Worm (Caenorhabditis elegans) whole organism, L1 larva: ENCODE results near the gene hpo-30.

Source experiments
- F16B12.6 ChIP-seq: fragments of 150-350 bp; optimal IDR thresholded peaks from 2 replicates; lab custom pipeline; 2014; ENCODE audit warnings: missing biosample characterization, missing genetic modification characterization
- alr-1 ChIP-seq: fragments of 200-800 bp; sonication (Bioruptor generic); optimal IDR thresholded peaks from 2 replicates; lab custom pipeline; 2018; ENCODE audit warnings: borderline replicate concordance, mild to moderate bottlenecking, missing genetic modification characterization, missing compliant biosample characterization
- ama-1 ChIP-seq: fragments of 150-350 bp; optimal IDR thresholded peaks from 2 replicates; lab custom pipeline; 2014
- ceh-8 ChIP-seq: fragments of 200-800 bp; sonication (Bioruptor generic); optimal IDR thresholded peaks from 2 replicates; lab custom pipeline; 2018; ENCODE audit warnings: mild to moderate bottlenecking, missing genetic modification characterization, moderate library complexity, missing compliant biosample characterization
- ceh-82 ChIP-seq, 3 experiments: fragments of 150-350 bp in 1 of 3; sonication (generic microtip) in 2 of 3; optimal IDR thresholded peaks; 2 replicates each; lab custom pipeline; 2014 to 2017; ENCODE audit warnings: missing biosample characterization in 3 of 3, missing genetic modification characterization in 3 of 3
- ceh-88 ChIP-seq: fragments of 200-800 bp; sonication (Bioruptor generic); IDR thresholded peaks from 2 replicates; pipeline ENCODE4 v1.3.6; 2022; ENCODE audit warnings: missing genetic modification characterization, missing compliant biosample characterization
- ceh-90 ChIP-seq: sonication (generic microtip); optimal IDR thresholded peaks from 2 replicates; lab custom pipeline; 2016; ENCODE audit warnings: missing genetic modification characterization, missing compliant biosample characterization
- dpl-1 ChIP-seq, 3 experiments: fragments of 150-350 bp in 2 of 3; sonication (generic microtip) in 1 of 3; optimal IDR thresholded peaks; 2 replicates each; lab custom pipeline; 2014 to 2017; ENCODE audit warnings: missing biosample characterization in 3 of 3, missing genetic modification characterization in 3 of 3, missing genetic modification reagents in 3 of 3
- dsc-1 ChIP-seq: sonication (generic microtip); optimal IDR thresholded peaks from 2 replicates; lab custom pipeline; 2016; ENCODE audit warnings: mild to moderate bottlenecking, missing genetic modification characterization, missing compliant biosample characterization
- efl-3 ChIP-seq: fragments of 200-800 bp; sonication (Bioruptor generic); optimal IDR thresholded peaks from 2 replicates; lab custom pipeline; 2018; ENCODE audit warnings: mild to moderate bottlenecking, missing genetic modification characterization, missing compliant biosample characterization
- egl-13 ChIP-seq: sonication (generic microtip); optimal IDR thresholded peaks from 2 replicates; lab custom pipeline; 2016; ENCODE audit warnings: missing genotype, missing genetic modification reagents, missing genetic modification characterization, missing compliant biosample characterization
- egl-27 ChIP-seq, 2 experiments: fragments of 150-350 bp in 1 of 2; sonication (generic microtip); optimal IDR thresholded peaks; 3 replicates each; lab custom pipeline; 2017 to 2018; ENCODE audit warnings: missing biosample characterization in 2 of 2, missing genetic modification characterization in 2 of 2, missing genetic modification reagents in 2 of 2
- elt-2 ChIP-seq: sonication (generic microtip); optimal IDR thresholded peaks from 2 replicates; lab custom pipeline; 2016; ENCODE audit warnings: missing genetic modification characterization, mild to moderate bottlenecking, inconsistent platforms, missing compliant biosample characterization, missing genetic modification reagents
- fkh-10 ChIP-seq: sonication (generic microtip); optimal IDR thresholded peaks from 2 replicates; lab custom pipeline; 2017; ENCODE audit warnings: missing biosample characterization, missing genetic modification reagents, missing genetic modification characterization
- fkh-8 ChIP-seq: sonication (generic microtip); optimal IDR thresholded peaks from 2 replicates; lab custom pipeline; 2016; ENCODE audit warnings: mild to moderate bottlenecking, missing genetic modification characterization, missing compliant biosample characterization
- fos-1 ChIP-seq: fragments of 150-350 bp; optimal IDR thresholded peaks from 2 replicates; lab custom pipeline; 2014; ENCODE audit warnings: missing biosample characterization, missing genetic modification characterization
- grh-1 ChIP-seq: fragments of 200-800 bp; sonication (Bioruptor generic); IDR thresholded peaks from 2 replicates; pipeline ENCODE4 v1.3.6; 2022; ENCODE audit warnings: missing genetic modification reagents, missing genetic modification characterization, missing compliant biosample characterization
- isw-1 ChIP-seq: fragments of 200-800 bp; sonication (Bioruptor generic); IDR thresholded peaks from 2 replicates; pipeline ENCODE4 v1.3.6; 2022; ENCODE audit warnings: missing genetic modification characterization, missing compliant biosample characterization
- jun-1 ChIP-seq: fragments of 150-350 bp; optimal IDR thresholded peaks from 2 replicates; lab custom pipeline; 2014; ENCODE audit warnings: missing biosample characterization, missing genetic modification reagents, missing genetic modification characterization
- lin-13 ChIP-seq: fragments of 150-350 bp; optimal IDR thresholded peaks from 2 replicates; lab custom pipeline; 2014; ENCODE audit warnings: missing biosample characterization, missing genetic modification reagents, missing genetic modification characterization
- lin-14 ChIP-seq: fragments of 200-800 bp; sonication (Bioruptor generic); optimal IDR thresholded peaks from 2 replicates; lab custom pipeline; 2018; ENCODE audit warnings: mild to moderate bottlenecking, missing genetic modification characterization, moderate library complexity, missing compliant biosample characterization
- lin-15B ChIP-seq: fragments of 150-350 bp; sonication (generic microtip); optimal IDR thresholded peaks from 3 replicates; lab custom pipeline; 2014; ENCODE audit warnings: missing biosample characterization, missing genetic modification characterization
- lin-35 ChIP-seq, 2 experiments: fragments of 150-350 bp; optimal IDR thresholded peaks; 2 replicates each; lab custom pipeline; 2014; ENCODE audit warnings: missing biosample characterization in 2 of 2, missing genetic modification characterization in 2 of 2, missing genetic modification reagents in 2 of 2
- lin-39 ChIP-seq: fragments of 150-350 bp; optimal IDR thresholded peaks from 2 replicates; lab custom pipeline; 2014; ENCODE audit warnings: missing biosample characterization, missing genetic modification reagents, missing genetic modification characterization
- lsy-2 ChIP-seq, 2 experiments: fragments of 150-350 bp; optimal IDR thresholded peaks; 2 replicates each; lab custom pipeline; 2014; ENCODE audit warnings: missing biosample characterization in 2 of 2, missing genetic modification characterization in 2 of 2
- mdl-1 ChIP-seq, 2 experiments: fragments of 150-350 bp; optimal IDR thresholded peaks; 2 replicates each; lab custom pipeline; 2014 to 2017; ENCODE audit warnings: missing biosample characterization in 2 of 2, missing genetic modification characterization in 2 of 2, inconsistent platforms in 1 of 2
- mef-2 ChIP-seq: fragments of 150-350 bp; optimal IDR thresholded peaks from 2 replicates; lab custom pipeline; 2014; ENCODE audit warnings: missing biosample characterization, missing genetic modification characterization
- mep-1 ChIP-seq: fragments of 150-350 bp; optimal IDR thresholded peaks from 2 replicates; lab custom pipeline; 2014; ENCODE audit warnings: missing biosample characterization, missing genetic modification characterization
- nhr-11 ChIP-seq: fragments of 150-350 bp; optimal IDR thresholded peaks from 2 replicates; lab custom pipeline; 2014; ENCODE audit warnings: missing biosample characterization, missing genetic modification characterization
- nhr-12 ChIP-seq: sonication (generic microtip); optimal IDR thresholded peaks from 2 replicates; lab custom pipeline; 2017; ENCODE audit warnings: missing biosample characterization, missing genetic modification characterization
- nhr-19 ChIP-seq: fragments of 200-800 bp; sonication (Bioruptor generic); conservative IDR thresholded peaks from 2 replicates; pipeline ENCODE4 v1.3.6; 2022; ENCODE audit warnings: missing genetic modification characterization, missing compliant biosample characterization
- nhr-237 ChIP-seq: fragments of 150-350 bp; optimal IDR thresholded peaks from 2 replicates; lab custom pipeline; 2014; ENCODE audit warnings: missing biosample characterization, missing genetic modification characterization
- nhr-28 ChIP-seq: fragments of 150-350 bp; optimal IDR thresholded peaks from 2 replicates; lab custom pipeline; 2014; ENCODE audit warnings: missing biosample characterization, missing genetic modification characterization
- nhr-47 ChIP-seq: sonication (generic microtip); optimal IDR thresholded peaks from 2 replicates; lab custom pipeline; 2016; ENCODE audit warnings: mild to moderate bottlenecking, missing genetic modification characterization, moderate library complexity, missing compliant biosample characterization
- nhr-76 ChIP-seq: sonication (generic microtip); optimal IDR thresholded peaks from 2 replicates; lab custom pipeline; 2017; ENCODE audit warnings: missing biosample characterization, missing genetic modification characterization
- nhr-77 ChIP-seq: fragments of 150-350 bp; optimal IDR thresholded peaks from 2 replicates; lab custom pipeline; 2014; ENCODE audit warnings: missing biosample characterization, missing genetic modification characterization
- nhr-84 ChIP-seq: sonication (generic microtip); optimal IDR thresholded peaks from 2 replicates; lab custom pipeline; 2017; ENCODE audit warnings: missing biosample characterization, missing genetic modification characterization
- nhr-85 ChIP-seq: sonication (generic microtip); peaks from one replicate; lab custom pipeline; 2016; ENCODE audit warnings: missing genetic modification characterization, inconsistent platforms, missing compliant biosample characterization
- pag-3 ChIP-seq: sonication (generic microtip); optimal IDR thresholded peaks from 2 replicates; lab custom pipeline; 2017; ENCODE audit warnings: missing genetic modification characterization, mild to moderate bottlenecking, missing compliant biosample characterization, antibody characterized with exemption, borderline replicate concordance; ENCODE audit not compliant: insufficient read depth
- snpc-4 ChIP-seq: fragments of 150-350 bp; optimal IDR thresholded peaks from 2 replicates; lab custom pipeline; 2014; ENCODE audit warnings: missing biosample characterization, missing genetic modification characterization
- snu-23 ChIP-seq: sonication (generic microtip); optimal IDR thresholded peaks from 2 replicates; lab custom pipeline; 2016; ENCODE audit warnings: missing genetic modification characterization, missing compliant biosample characterization
- sox-4 ChIP-seq: sonication (generic microtip); optimal IDR thresholded peaks from 2 replicates; lab custom pipeline; 2016; ENCODE audit warnings: missing genetic modification characterization, missing compliant biosample characterization
- sptf-1 ChIP-seq: fragments of 150-350 bp; optimal IDR thresholded peaks from 2 replicates; lab custom pipeline; 2014; ENCODE audit warnings: missing biosample characterization, missing genetic modification characterization
- sup-37 ChIP-seq: fragments of 200-800 bp; sonication (Bioruptor generic); optimal IDR thresholded peaks from 2 replicates; lab custom pipeline; 2018; ENCODE audit warnings: mild to moderate bottlenecking, missing genetic modification characterization, missing compliant biosample characterization
- swsn-7 ChIP-seq: sonication (generic microtip); optimal IDR thresholded peaks from 2 replicates; lab custom pipeline; 2016; ENCODE audit warnings: missing genetic modification characterization, missing compliant biosample characterization
- tbx-2 ChIP-seq: sonication (generic microtip); optimal IDR thresholded peaks from 2 replicates; lab custom pipeline; 2016; ENCODE audit warnings: missing genetic modification characterization, missing compliant biosample characterization
- unc-98 ChIP-seq: fragments of 200-800 bp; sonication (Bioruptor generic); IDR thresholded peaks from 2 replicates; pipeline ENCODE4 v1.3.6; 2022; ENCODE audit warnings: missing genetic modification characterization, missing compliant biosample characterization
- vab-15 ChIP-seq: sonication (generic microtip); optimal IDR thresholded peaks from 2 replicates; lab custom pipeline; 2017; ENCODE audit warnings: missing genotype, mild to moderate bottlenecking, missing genetic modification characterization, missing compliant biosample characterization
- zag-1 ChIP-seq: fragments of 150-350 bp; optimal IDR thresholded peaks from 2 replicates; lab custom pipeline; 2014; ENCODE audit warnings: missing biosample characterization, missing genetic modification characterization
- ztf-4 ChIP-seq: fragments of 150-350 bp; optimal IDR thresholded peaks from 2 replicates; lab custom pipeline; 2014; ENCODE audit warnings: missing biosample characterization, missing genetic modification characterization

hpo-30 gene

ce11 chrV:12344845-12345244 lies 34.7 kb upstream of the hpo-30 start, which contains the start of gene F23H12.3:
TSS of gene F23H12.3 (plus strand) at chrV:12345145.
- TF ChIP-seq fkh-10 (GFP tag; lab: Kevin White, UChicago) (no peak), nhr-11 (tag; lab: Kevin White, UChicago) (no peak), zag-1 (tag; lab: Kevin White, UChicago) (no peak), ceh-88 (no peak), fos-1 (tag; lab: Kevin White, UChicago) (no peak), lin-13 (GFP tag; lab: Kevin White, UChicago) (no peak), ceh-90 (tag; lab: Kevin White, UChicago) (no peak), mep-1 (tag; lab: Kevin White, UChicago) (no peak), pag-3 (tag; lab: Kevin White, UChicago) (no peak), fkh-8 (tag; lab: Kevin White, UChicago) (no peak), lsy-2 (tag; optimal IDR thresholded peaks at IDR 0.05; lab: Kevin White, UChicago) (no peak), sptf-1 (tag; lab: Kevin White, UChicago) (no peak), nhr-12 (no peak)

ce11 chrV:12343419-12343969 lies 33.3 kb upstream of the hpo-30 start, which contains the start of gene tomm-20:
TSS of gene tomm-20 (minus strand) at chrV:12343469.
- TF ChIP-seq sup-37 (GFP tag; lab: Kevin White, UChicago) = peak; percentile 78
- TF ChIP-seq tbx-2 (tag; lab: Kevin White, UChicago) = peak; percentile 95
- TF ChIP-seq jun-1 = peak; percentile 85
- TF ChIP-seq fos-1 (tag; lab: Kevin White, UChicago) = peak; percentile 88
- peak; percentile 90 for TF ChIP-seq snpc-4 (tag; lab: Kevin White, UChicago)
- TF ChIP-seq lin-14 (GFP tag; lab: Kevin White, UChicago) = peak; percentile 95
- TF ChIP-seq ama-1 (lab: Kevin White, UChicago) = peak; percentile 83
- TF ChIP-seq dsc-1 (tag; lab: Kevin White, UChicago) = peak; percentile 95
- peak; percentile 98 to 99 (median 99) for TF ChIP-seq dpl-1 (GFP tag; optimal IDR thresholded peaks at IDR 0.05; lab: Kevin White, UChicago)
- TF ChIP-seq sox-4 (tag; lab: Kevin White, UChicago) = peak; percentile 83
- peak; percentile 99 for TF ChIP-seq mep-1 (tag; lab: Kevin White, UChicago)
- peak; percentile 72 for TF ChIP-seq elt-2 (tag; lab: Kevin White, UChicago)
- TF ChIP-seq grh-1 (GFP tag; lab: Robert Waterston, UW) = peak; percentile 93
- peak; percentile 40 for TF ChIP-seq ceh-90 (tag; lab: Kevin White, UChicago)
- no peak for TF ChIP-seq alr-1 (tag; lab: Kevin White, UChicago)
- peak; percentile 96 for TF ChIP-seq snu-23 (GFP tag; lab: Kevin White, UChicago)
- peak; percentile 93 to 96 (median 94) for TF ChIP-seq ceh-82 (tag; optimal IDR thresholded peaks at IDR 0.05; lab: Kevin White, UChicago)
- peak; percentile 44 for TF ChIP-seq efl-3 (GFP tag; lab: Kevin White, UChicago)
- peak in 1 of 2 experiments; percentile 78 for TF ChIP-seq mdl-1 (tag; optimal IDR thresholded peaks at IDR 0.05; lab: Kevin White, UChicago)
- peak; percentile 91 for TF ChIP-seq egl-13
- peak; percentile 52 for TF ChIP-seq F16B12.6 (tag; lab: Kevin White, UChicago)
- peak; percentile 95 for TF ChIP-seq lin-39
- no peak for TF ChIP-seq egl-27 (tag; optimal IDR thresholded peaks at IDR 0.05; lab: Kevin White, UChicago)
- TF ChIP-seq lsy-2 (tag; optimal IDR thresholded peaks at IDR 0.05; lab: Kevin White, UChicago) = peak; percentile 96 to 97
- peak; percentile 95 for TF ChIP-seq swsn-7 (tag; lab: Kevin White, UChicago)
- peak; percentile 84 for TF ChIP-seq lin-15B (tag; lab: Kevin White, UChicago)
- peak; percentile 99 for TF ChIP-seq lin-35 (GFP tag; optimal IDR thresholded peaks at IDR 0.05; lab: Kevin White, UChicago)
- peak; percentile 74 for TF ChIP-seq nhr-237
- TF ChIP-seq nhr-47 (tag; lab: Kevin White, UChicago) = peak; percentile 97
- TF ChIP-seq nhr-85 (tag; lab: Kevin White, UChicago) = peak; percentile 97
- peak; percentile 83 for TF ChIP-seq ceh-8 (GFP tag; lab: Kevin White, UChicago)
- TF ChIP-seq mef-2 (tag; lab: Kevin White, UChicago) = peak; percentile 59
- TF ChIP-seq fkh-10 (GFP tag; lab: Kevin White, UChicago) = peak; percentile 39
- TF ChIP-seq nhr-19 (GFP tag; lab: Robert Waterston, UW) = peak; percentile 96
- TF ChIP-seq nhr-76 = no peak
- TF ChIP-seq unc-98 (GFP tag; lab: Robert Waterston, UW) = peak; percentile 55; the same call in 1 of the 2 replicates
- no peak for TF ChIP-seq nhr-84 (tag; lab: Kevin White, UChicago)
- peak; percentile 90 for TF ChIP-seq isw-1 (GFP tag; lab: Robert Waterston, UW)
- peak; percentile 84 for TF ChIP-seq nhr-77 (tag; lab: Kevin White, UChicago)
- no peak for TF ChIP-seq nhr-28 (tag; lab: Kevin White, UChicago)
- TF ChIP-seq vab-15 (tag; lab: Kevin White, UChicago) = peak; percentile 58
- peak; percentile 87 for TF ChIP-seq ztf-4 (tag; lab: Kevin White, UChicago)
